Worm (Caenorhabditis elegans) whole organism, young adult: ENCODE measurements around the gene D1022.2.

ENCODE experiments used
- F52B5.7 ChIP-seq: sonication (generic microtip); optimal IDR thresholded peaks from 2 replicates; lab custom pipeline; 2016; ENCODE audit warnings: mild to moderate bottlenecking, missing genetic modification characterization, missing compliant biosample characterization
- ama-1 ChIP-seq, 3 experiments: fragments of 150-350 bp in 1 of 3; sonication (generic microtip) in 2 of 3; optimal IDR thresholded peaks; 2 replicates each; lab custom pipeline; 2014 to 2018; ENCODE audit warnings: missing biosample characterization in 2 of 3, missing genetic modification characterization in 2 of 3, missing genetic modification reagents in 2 of 3
- ceh-100 ChIP-seq: fragments of 200-800 bp; sonication (Bioruptor generic); IDR thresholded peaks from 2 replicates; pipeline ENCODE4 v1.3.6; 2022; ENCODE audit warnings: missing genetic modification reagents, missing genetic modification characterization, missing compliant biosample characterization
- dpff-1 ChIP-seq: sonication (generic microtip); optimal IDR thresholded peaks from 2 replicates; lab custom pipeline; 2017; ENCODE audit warnings: mild to moderate bottlenecking, missing genetic modification characterization, missing compliant biosample characterization
- lin-54 ChIP-seq: fragments of 200-800 bp; sonication (Bioruptor generic); optimal IDR thresholded peaks from 2 replicates; lab custom pipeline; 2018; ENCODE audit warnings: mild to moderate bottlenecking, missing genetic modification characterization, missing compliant biosample characterization
- madf-6 ChIP-seq: fragments of 200-800 bp; sonication (Bioruptor generic); IDR thresholded peaks from 2 replicates; pipeline ENCODE4 v1.3.6; 2022; ENCODE audit warnings: missing genetic modification reagents, missing genetic modification characterization, missing compliant biosample characterization
- nhr-120 ChIP-seq: fragments of 200-800 bp; sonication (Bioruptor generic); IDR thresholded peaks from 2 replicates; pipeline ENCODE4 v1.3.6; 2022; ENCODE audit warnings: missing genetic modification characterization, missing compliant biosample characterization
- nhr-90 ChIP-seq: sonication (generic microtip); optimal IDR thresholded peaks from 2 replicates; lab custom pipeline; 2016; ENCODE audit warnings: missing genotype, mild to moderate bottlenecking, missing genetic modification characterization, missing compliant biosample characterization
- rec-8 ChIP-seq, 2 experiments: sonication (generic microtip); optimal IDR thresholded peaks; 2 replicates each; lab custom pipeline; 2016; ENCODE audit warnings: mild to moderate bottlenecking in 2 of 2, missing genetic modification characterization in 2 of 2, missing genetic modification reagents in 2 of 2, missing genotype in 2 of 2, missing biosample characterization in 1 of 2, missing compliant biosample characterization in 1 of 2, moderate library complexity in 1 of 2
- snpc-1.3 ChIP-seq: sonication (generic microtip); optimal IDR thresholded peaks from 2 replicates; lab custom pipeline; 2017; ENCODE audit warnings: missing genetic modification characterization, mild to moderate bottlenecking, missing compliant biosample characterization, antibody characterized with exemption, moderate library complexity, missing genotype, missing genetic modification reagents; ENCODE audit not compliant: insufficient read depth
- unc-62 ChIP-seq: fragments of 150-350 bp; optimal IDR thresholded peaks from 2 replicates; lab custom pipeline; 2014; ENCODE audit warnings: missing biosample characterization, missing genetic modification reagents, missing genetic modification characterization

DNA sequence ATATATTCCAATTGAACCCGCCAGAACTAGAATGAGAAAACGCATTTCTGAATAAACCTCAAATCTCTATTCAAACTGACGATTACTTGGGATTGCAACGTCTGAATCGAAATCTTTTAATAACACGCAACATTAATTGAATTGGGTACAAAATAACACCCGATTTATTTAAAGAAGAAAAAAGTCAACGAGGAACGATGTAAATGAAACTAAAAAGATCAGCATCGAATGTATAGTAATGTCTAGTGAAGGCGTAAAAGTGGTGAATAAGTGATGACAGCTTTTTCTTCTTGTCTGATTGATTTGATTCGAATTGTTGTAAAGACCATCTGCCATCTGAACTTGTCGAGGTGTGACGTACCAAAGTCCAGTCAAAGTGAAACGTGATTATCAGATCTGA lies 34.3 kb downstream of the D1022.2 start, which contains the start of gene nas-23:
- TF ChIP-seq lin-54 (GFP tag; lab: Kevin White, UChicago) (no peak), unc-62 (GFP tag; lab: Kevin White, UChicago) (no peak), nhr-90 (tag; lab: Kevin White, UChicago) (no peak), F52B5.7 (no peak), snpc-1.3 (tag; lab: Kevin White, UChicago) (no peak), ceh-100 (no peak), madf-6 (GFP tag; lab: Robert Waterston, UW) (no peak), rec-8 (tag; optimal IDR thresholded peaks at IDR 0.05; lab: Kevin White, UChicago) (no peak), ama-1 (optimal IDR thresholded peaks at IDR 0.05; lab: Kevin White, UChicago) (no peak), ama-1 (GFP tag; optimal IDR thresholded peaks at IDR 0.05; lab: Kevin White, UChicago) (no peak), nhr-120 (no peak), dpff-1 (tag; lab: Kevin White, UChicago) (no peak)
